Worm (Caenorhabditis elegans): Measurements from ENCODE around the gene Y38E10A.8.
"Not testable (repeated sequence)": the region's sequence is repeated elsewhere in the genome, so short reads cannot be mapped to it uniquely, and the experiment has no call there.

Gene Y38E10A.8

DNA sequence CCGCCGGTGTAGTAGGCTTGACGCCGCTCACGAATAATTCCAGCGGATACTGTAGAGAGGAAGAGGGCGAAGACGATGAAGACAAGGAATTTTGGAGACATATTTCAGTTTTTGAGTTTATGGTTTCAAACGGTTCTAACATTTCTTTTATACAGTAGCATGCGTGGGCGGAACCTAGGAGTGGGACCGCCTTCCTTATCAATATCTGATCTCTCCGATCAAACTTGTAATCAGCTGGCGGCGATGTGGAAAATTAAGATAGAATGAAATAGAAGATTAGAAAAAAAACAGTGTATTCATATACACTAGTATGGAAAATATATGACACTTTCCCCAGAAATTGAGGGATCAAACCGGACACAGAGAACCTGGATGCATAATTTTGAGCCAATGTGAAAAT lies 12.3 kb downstream of the Y38E10A.8 start, which contains the start of gene nspe-2 (continued):
- TF ChIP-seq ztf-28 (GFP tag; IDR thresholded peaks at IDR 0.05): no peak
- TF ChIP-seq nhr-120 (GFP tag; IDR thresholded peaks at IDR 0.05): no peak
- TF ChIP-seq Y53G8AR.9 (GFP tag; conservative IDR thresholded peaks at IDR 0.05): no peak

DNA sequence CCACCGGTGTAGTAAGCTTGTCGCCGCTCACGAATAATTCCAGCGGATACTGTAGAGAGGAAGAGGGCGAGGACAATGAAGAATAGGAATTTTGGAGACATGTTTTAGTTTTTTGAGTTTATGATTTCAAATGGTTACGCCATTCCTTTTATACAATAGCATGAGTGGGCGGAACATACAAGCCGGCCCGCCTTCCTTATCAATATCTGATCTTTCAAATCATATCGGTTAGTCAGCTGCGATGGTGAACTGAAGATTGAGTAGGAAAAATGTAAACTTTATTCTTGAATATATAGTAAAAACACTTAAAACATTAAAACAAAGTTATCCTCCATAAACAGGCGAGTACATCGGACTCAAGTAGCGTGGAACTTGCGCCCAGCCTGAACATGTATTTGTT lies 13.8 kb downstream of the Y38E10A.8 start, which contains the start of gene nspe-1:
Gene nspe-1 (minus strand): TSS at position 101 of the 400 bp plus-strand sequence.
- no peak for TF ChIP-seq D2030.7 (GFP tag; IDR thresholded peaks at IDR 0.05)
- no peak for TF ChIP-seq snpc-4 (GFP tag; optimal IDR thresholded peaks at IDR 0.05)
- no peak for TF ChIP-seq snpc-4 (tag; optimal IDR thresholded peaks at IDR 0.05)
- no peak for TF ChIP-seq lir-1 (GFP tag; conservative IDR thresholded peaks at IDR 0.05)

DNA sequence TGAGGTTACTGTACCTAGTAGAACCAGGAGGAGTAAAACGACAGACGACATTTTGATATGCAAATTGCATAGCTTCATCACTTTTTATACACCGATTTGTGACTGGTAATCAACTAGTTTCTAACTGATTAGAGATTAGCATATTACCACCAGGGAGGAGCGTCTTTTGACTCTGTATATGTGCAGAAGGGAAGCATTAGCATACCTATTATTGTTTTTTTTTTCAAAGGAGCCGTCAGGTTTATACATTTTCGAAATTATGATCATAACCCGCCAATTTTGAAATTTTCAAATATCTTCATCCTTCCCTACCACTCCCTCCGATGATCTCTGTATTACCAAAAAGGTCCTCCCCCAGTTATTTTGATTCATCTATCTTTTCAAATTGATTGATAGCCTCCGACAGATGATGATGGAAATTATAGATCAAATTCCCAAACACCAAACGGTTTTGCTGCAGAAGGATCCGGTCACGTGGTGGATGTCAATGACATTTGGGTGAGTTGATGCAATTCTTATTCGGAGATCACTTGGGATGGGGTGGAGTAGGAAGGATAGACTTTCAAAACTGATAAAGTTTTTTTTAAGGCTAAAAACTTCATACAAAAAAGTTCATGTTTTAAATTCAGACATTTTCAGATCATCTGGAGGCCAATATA lies 15.0 kb downstream of the Y38E10A.8 start, which contains the start of gene nspe-8:
Gene nspe-8 (minus strand): TSS at position 51 of the 659 bp plus-strand sequence.
- TF ChIP-seq hrde-1 (tag; optimal IDR thresholded peaks at IDR 0.05; ENCODE audit: borderline replicate concordance) (no peak), attf-5 (GFP tag; optimal IDR thresholded peaks at IDR 0.05) (no peak), ekl-4 (GFP tag; IDR thresholded peaks at IDR 0.05) (no peak), snpc-1.1 (tag; optimal IDR thresholded peaks at IDR 0.05; ENCODE audit: insufficient read depth) (no peak), dox-1 (GFP tag; IDR thresholded peaks at IDR 0.05) (no peak), efl-1 (GFP tag; optimal IDR thresholded peaks at IDR 0.05) (no peak)

DNA sequence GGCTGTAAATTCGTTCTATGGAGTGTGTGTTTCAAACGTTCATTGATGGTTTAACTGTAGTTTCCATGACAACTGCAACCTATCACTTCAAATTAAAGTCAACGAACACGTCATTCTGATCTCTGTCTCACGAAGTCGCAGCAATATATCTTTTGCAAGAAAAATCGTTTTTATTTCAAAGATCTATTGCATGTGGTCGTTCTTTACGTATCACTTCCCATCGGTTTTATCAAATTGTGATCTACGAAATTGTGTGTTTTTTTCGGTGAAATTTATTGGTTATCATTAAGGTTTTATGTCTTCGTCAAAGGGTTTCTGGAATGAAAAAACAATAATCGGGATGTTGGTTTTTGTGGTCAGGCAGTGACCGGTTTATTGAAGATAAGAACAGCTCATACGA lies 15.8 kb downstream of the Y38E10A.8 start:
- TF ChIP-seq ztf-28 (GFP tag; IDR thresholded peaks at IDR 0.05): no peak
- no peak for TF ChIP-seq atf-7 (tag; optimal IDR thresholded peaks at IDR 0.05)
- TF ChIP-seq K12H6.12 (tag; optimal IDR thresholded peaks at IDR 0.05): no peak
- no peak for TF ChIP-seq hmg-1.2 (GFP tag; IDR thresholded peaks at IDR 0.05)

DNA sequence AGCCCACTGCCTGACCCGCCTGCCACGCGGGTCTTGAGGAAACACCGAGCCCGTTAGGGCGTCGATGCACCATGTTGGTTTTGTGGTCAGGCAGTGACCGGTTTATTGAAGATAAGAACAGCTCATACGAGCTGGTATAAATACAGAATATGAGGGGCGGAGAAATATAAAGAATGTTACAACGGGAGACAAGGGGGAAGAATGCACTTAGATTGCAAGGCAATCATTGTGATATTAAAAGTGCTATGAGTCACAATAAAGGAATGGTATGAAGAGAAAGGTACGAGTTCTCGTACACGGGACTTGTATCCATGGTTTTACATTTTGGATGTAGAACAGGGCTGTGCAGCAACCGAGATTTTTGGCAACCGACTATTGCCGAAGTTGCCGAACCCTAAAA lies 17.4 kb downstream of the Y38E10A.8 start, which contains the start of gene Y38E10A.14:
Gene Y38E10A.14 (minus strand): TSS at position 101 of the 400 bp plus-strand sequence.
- TF ChIP-seq F57A8.1 (GFP tag; optimal IDR thresholded peaks at IDR 0.05); attf-5 (GFP tag; optimal IDR thresholded peaks at IDR 0.05); aptf-2 (GFP tag; conservative IDR thresholded peaks at IDR 0.05): not testable (repeated sequence)

DNA sequence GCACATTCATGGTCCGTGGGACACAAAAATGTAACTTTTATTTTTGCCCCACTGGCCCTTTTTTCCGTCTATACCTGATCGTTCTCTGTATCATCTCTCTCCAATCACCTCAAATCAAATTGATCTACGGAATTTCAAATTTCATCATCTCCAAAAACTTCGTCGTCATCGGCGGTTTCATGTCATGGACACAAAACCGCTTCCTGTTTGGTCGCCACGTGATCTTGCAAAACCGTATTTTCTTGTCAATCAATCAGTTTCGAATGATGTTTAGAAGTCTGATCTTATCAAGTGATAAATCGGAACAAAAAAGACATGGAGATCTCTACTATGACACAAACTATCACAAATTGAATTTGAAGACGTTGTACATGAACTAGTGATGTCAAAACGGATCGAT lies 18.7 kb downstream of the Y38E10A.8 start:
- TF ChIP-seq fkh-3 (tag; optimal IDR thresholded peaks at IDR 0.05): no peak
- no peak for TF ChIP-seq ztf-18 (tag; optimal IDR thresholded peaks at IDR 0.05)
- TF ChIP-seq tbp1 (GFP tag; optimal IDR thresholded peaks at IDR 0.05): no peak
- TF ChIP-seq ztf-26 (tag; optimal IDR thresholded peaks at IDR 0.05): peak; percentile 8
- TF ChIP-seq akir-1 (GFP tag; optimal IDR thresholded peaks at IDR 0.05): no peak
- peak; percentile 37 for TF ChIP-seq lin-40 (tag; optimal IDR thresholded peaks at IDR 0.05)
- no peak for TF ChIP-seq hlh-12 (tag; optimal IDR thresholded peaks at IDR 0.05)
- no peak for TF ChIP-seq attf-5 (GFP tag; optimal IDR thresholded peaks at IDR 0.05)

DNA sequence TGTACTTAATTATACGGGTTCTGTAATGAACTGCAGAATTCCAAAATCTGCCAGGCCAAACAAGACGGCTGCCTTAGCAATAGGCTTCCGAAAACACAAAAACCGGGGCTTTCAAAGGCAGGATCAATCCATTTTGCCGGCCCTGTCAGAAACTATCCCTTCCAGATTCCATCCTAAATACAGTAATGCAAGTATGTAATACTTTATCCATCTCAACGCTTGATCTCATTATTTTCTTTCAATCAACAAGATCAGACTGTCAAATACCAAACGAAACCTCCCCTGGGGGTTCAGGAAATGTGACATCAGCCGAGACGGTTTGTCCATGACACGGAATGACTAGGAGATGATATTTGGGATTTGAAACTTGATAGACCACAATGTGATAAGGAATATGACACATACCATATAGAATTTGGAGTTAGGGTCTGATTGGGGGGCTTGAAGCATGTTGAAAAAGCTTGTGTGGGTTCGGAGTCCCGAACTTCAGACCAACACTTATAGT lies 19.2 kb downstream of the Y38E10A.8 start:
- no peak for TF ChIP-seq ceh-40 (GFP tag; IDR thresholded peaks at IDR 0.05)
- no peak for TF ChIP-seq F23B12.7 (tag; optimal IDR thresholded peaks at IDR 0.05; ENCODE audit: insufficient read depth)
